Fruit fly (Drosophila melanogaster) whole organism, embryonic: ENCODE measurements around the gene CG10431.

Experiments
- CG3065 ChIP-seq: fragments of 200-800 bp; sonication (Bioruptor generic); optimal IDR thresholded peaks from 2 replicates; lab custom pipeline; 2016; ENCODE audit warnings: missing biosample characterization, missing genetic modification characterization
- CG4282 ChIP-seq: fragments of 200-800 bp; sonication (Bioruptor generic); optimal IDR thresholded peaks from 2 replicates; lab custom pipeline; 2016; ENCODE audit warnings: missing biosample characterization, missing genetic modification characterization
- CG5953 ChIP-seq: fragments of 200-800 bp; sonication (Bioruptor generic); IDR thresholded peaks from 2 replicates; pipeline ENCODE4 v1.3.6; 2022; ENCODE audit warnings: missing biosample characterization, missing genetic modification characterization
- cad ChIP-seq: fragments of >200 bp; optimal IDR thresholded peaks from 2 replicates; lab custom pipeline; 2017; ENCODE audit warnings: missing biosample characterization, missing genetic modification characterization
- fd102C ChIP-seq: fragments of 200-800 bp; sonication (Bioruptor generic); optimal IDR thresholded peaks from 2 replicates; lab custom pipeline; 2018; ENCODE audit warnings: missing biosample characterization, mild to moderate bottlenecking, missing genetic modification characterization, moderate library complexity
- sqz ChIP-seq: fragments of 200-800 bp; sonication (Bioruptor generic); optimal IDR thresholded peaks from 3 replicates; lab custom pipeline; 2018; ENCODE audit warnings: missing biosample characterization, mild to moderate bottlenecking, missing genetic modification characterization
- vnd ChIP-seq: fragments of 200-800 bp; sonication (Bioruptor generic); IDR thresholded peaks from 3 replicates; pipeline ENCODE4 v1.3.6; 2022; ENCODE audit warnings: missing biosample characterization, missing genetic modification characterization; ENCODE audit not compliant: partially characterized antibody

dm6 chr2L:18945765-18946552 lies 28.6 kb upstream of the CG10431 start, which contains the start of gene CG46304:
- TF ChIP-seq vnd (GFP tag; lab: Robert Waterston, UW) (no peak), fd102C (GFP tag; lab: Kevin White, UChicago) (no peak), CG4282 (GFP tag; lab: Kevin White, UChicago) (no peak), CG5953 (GFP tag; lab: Robert Waterston, UW) (no peak), sqz (GFP tag; lab: Kevin White, UChicago) (no peak), CG3065 (GFP tag; lab: Kevin White, UChicago) (no peak), cad (GFP tag; lab: Kevin White, UChicago) (no peak)
